Worm (Caenorhabditis elegans) whole organism, L1 larva: Measurements from ENCODE around the gene F19B6.10.
A peak's percentile ranks its signal among the peaks of the same experiment; 100 is the strongest.

Experiments
- C16A3.4 ChIP-seq: fragments of 150-350 bp; optimal IDR thresholded peaks from 2 replicates; lab custom pipeline; 2014; ENCODE audit warnings: missing biosample characterization, missing genetic modification characterization
- Y116A8C.19 ChIP-seq: sonication (generic microtip); optimal IDR thresholded peaks from 2 replicates; lab custom pipeline; 2016; ENCODE audit warnings: missing compliant biosample characterization, missing genetic modification characterization, borderline replicate concordance
- aly-2 ChIP-seq: fragments of 150-350 bp; optimal IDR thresholded peaks from 2 replicates; lab custom pipeline; 2014; ENCODE audit warnings: missing biosample characterization, missing genetic modification characterization
- ceh-63 ChIP-seq: fragments of 200-800 bp; sonication (Bioruptor generic); optimal IDR thresholded peaks from 2 replicates; lab custom pipeline; 2018; ENCODE audit warnings: mild to moderate bottlenecking, missing genetic modification characterization, missing compliant biosample characterization
- ces-1 ChIP-seq: fragments of 150-350 bp; optimal IDR thresholded peaks from 2 replicates; lab custom pipeline; 2014; ENCODE audit warnings: missing biosample characterization, missing genetic modification reagents, missing genetic modification characterization
- efl-3 ChIP-seq: fragments of 200-800 bp; sonication (Bioruptor generic); optimal IDR thresholded peaks from 2 replicates; lab custom pipeline; 2018; ENCODE audit warnings: mild to moderate bottlenecking, missing genetic modification characterization, missing compliant biosample characterization
- elt-2 ChIP-seq: sonication (generic microtip); optimal IDR thresholded peaks from 2 replicates; lab custom pipeline; 2016; ENCODE audit warnings: missing genetic modification characterization, mild to moderate bottlenecking, inconsistent platforms, missing compliant biosample characterization, missing genetic modification reagents
- elt-3 ChIP-seq, 6 experiments: fragments of 150-350 bp in 1 of 6; sonication (generic microtip); optimal IDR thresholded peaks; 2 replicates each; lab custom pipeline; 2017 to 2018; ENCODE audit warnings: missing biosample characterization in 6 of 6, missing genetic modification characterization in 6 of 6, inconsistent platforms in 1 of 6
- ets-5 ChIP-seq: fragments of 200-800 bp; sonication (Bioruptor generic); IDR thresholded peaks from 2 replicates; pipeline ENCODE4 v1.3.6; 2022; ENCODE audit warnings: missing genetic modification characterization, missing compliant biosample characterization
- fkh-4 ChIP-seq: sonication (generic microtip); optimal IDR thresholded peaks from 2 replicates; lab custom pipeline; 2016; ENCODE audit warnings: missing compliant biosample characterization, missing genetic modification characterization, borderline replicate concordance
- fos-1 ChIP-seq: fragments of 150-350 bp; optimal IDR thresholded peaks from 2 replicates; lab custom pipeline; 2014; ENCODE audit warnings: missing biosample characterization, missing genetic modification characterization
- grh-1 ChIP-seq: fragments of 200-800 bp; sonication (Bioruptor generic); IDR thresholded peaks from 2 replicates; pipeline ENCODE4 v1.3.6; 2022; ENCODE audit warnings: missing genetic modification reagents, missing genetic modification characterization, missing compliant biosample characterization
- hpl-2 ChIP-seq: fragments of 150-350 bp; optimal IDR thresholded peaks from 2 replicates; lab custom pipeline; 2014; ENCODE audit warnings: missing biosample characterization, missing genetic modification reagents, missing genetic modification characterization
- isw-1 ChIP-seq: fragments of 200-800 bp; sonication (Bioruptor generic); IDR thresholded peaks from 2 replicates; pipeline ENCODE4 v1.3.6; 2022; ENCODE audit warnings: missing genetic modification characterization, missing compliant biosample characterization
- lin-13 ChIP-seq: fragments of 150-350 bp; optimal IDR thresholded peaks from 2 replicates; lab custom pipeline; 2014; ENCODE audit warnings: missing biosample characterization, missing genetic modification reagents, missing genetic modification characterization
- lir-3 ChIP-seq: sonication (generic microtip); optimal IDR thresholded peaks from 2 replicates; lab custom pipeline; 2016; ENCODE audit warnings: mild to moderate bottlenecking, missing genetic modification characterization, moderate library complexity, missing compliant biosample characterization; ENCODE audit not compliant: poor library complexity
- nhr-20 ChIP-seq: sonication (generic microtip); optimal IDR thresholded peaks from 2 replicates; lab custom pipeline; 2016; ENCODE audit warnings: mild to moderate bottlenecking, missing genetic modification characterization, missing compliant biosample characterization
- nhr-47 ChIP-seq: sonication (generic microtip); optimal IDR thresholded peaks from 2 replicates; lab custom pipeline; 2016; ENCODE audit warnings: mild to moderate bottlenecking, missing genetic modification characterization, moderate library complexity, missing compliant biosample characterization
- nhr-71 ChIP-seq: sonication (generic microtip); optimal IDR thresholded peaks from 2 replicates; lab custom pipeline; 2016; ENCODE audit warnings: mild to moderate bottlenecking, missing genetic modification characterization, moderate library complexity, missing compliant biosample characterization
- nhr-76 ChIP-seq: sonication (generic microtip); optimal IDR thresholded peaks from 2 replicates; lab custom pipeline; 2017; ENCODE audit warnings: missing biosample characterization, missing genetic modification characterization
- nhr-77 ChIP-seq: fragments of 150-350 bp; optimal IDR thresholded peaks from 2 replicates; lab custom pipeline; 2014; ENCODE audit warnings: missing biosample characterization, missing genetic modification characterization
- nhr-84 ChIP-seq: sonication (generic microtip); optimal IDR thresholded peaks from 2 replicates; lab custom pipeline; 2017; ENCODE audit warnings: missing biosample characterization, missing genetic modification characterization
- nhr-90 ChIP-seq: sonication (generic microtip); optimal IDR thresholded peaks from 2 replicates; lab custom pipeline; 2016; ENCODE audit warnings: mild to moderate bottlenecking, missing genetic modification characterization, missing compliant biosample characterization; ENCODE audit not compliant: poor library complexity
- sox-4 ChIP-seq: sonication (generic microtip); optimal IDR thresholded peaks from 2 replicates; lab custom pipeline; 2016; ENCODE audit warnings: missing genetic modification characterization, missing compliant biosample characterization
- sptf-1 ChIP-seq: fragments of 150-350 bp; optimal IDR thresholded peaks from 2 replicates; lab custom pipeline; 2014; ENCODE audit warnings: missing biosample characterization, missing genetic modification characterization
- sup-37 ChIP-seq: fragments of 200-800 bp; sonication (Bioruptor generic); optimal IDR thresholded peaks from 2 replicates; lab custom pipeline; 2018; ENCODE audit warnings: mild to moderate bottlenecking, missing genetic modification characterization, missing compliant biosample characterization
- tlp-1 ChIP-seq: fragments of 150-350 bp; optimal IDR thresholded peaks from 2 replicates; lab custom pipeline; 2014; ENCODE audit warnings: missing biosample characterization, missing genetic modification characterization
- unc-130 ChIP-seq: fragments of 150-350 bp; optimal IDR thresholded peaks from 2 replicates; lab custom pipeline; 2017; ENCODE audit warnings: missing biosample characterization, missing genetic modification characterization, inconsistent platforms
- unc-30 ChIP-seq: sonication (generic microtip); optimal IDR thresholded peaks from 2 replicates; lab custom pipeline; 2017; ENCODE audit warnings: missing biosample characterization, missing genetic modification characterization
- xbp-1 ChIP-seq: sonication (generic microtip); optimal IDR thresholded peaks from 2 replicates; lab custom pipeline; 2016; ENCODE audit warnings: missing genetic modification characterization, missing compliant biosample characterization
- ztf-11 ChIP-seq, 2 experiments: sonication (generic microtip); optimal IDR thresholded peaks; 2 replicates each; lab custom pipeline; 2016 to 2017; ENCODE audit warnings: missing genetic modification characterization in 2 of 2, missing biosample characterization in 1 of 2, missing compliant biosample characterization in 1 of 2
- ztf-4 ChIP-seq: fragments of 150-350 bp; optimal IDR thresholded peaks from 2 replicates; lab custom pipeline; 2014; ENCODE audit warnings: missing biosample characterization, missing genetic modification characterization

Gene F19B6.10

DNA sequence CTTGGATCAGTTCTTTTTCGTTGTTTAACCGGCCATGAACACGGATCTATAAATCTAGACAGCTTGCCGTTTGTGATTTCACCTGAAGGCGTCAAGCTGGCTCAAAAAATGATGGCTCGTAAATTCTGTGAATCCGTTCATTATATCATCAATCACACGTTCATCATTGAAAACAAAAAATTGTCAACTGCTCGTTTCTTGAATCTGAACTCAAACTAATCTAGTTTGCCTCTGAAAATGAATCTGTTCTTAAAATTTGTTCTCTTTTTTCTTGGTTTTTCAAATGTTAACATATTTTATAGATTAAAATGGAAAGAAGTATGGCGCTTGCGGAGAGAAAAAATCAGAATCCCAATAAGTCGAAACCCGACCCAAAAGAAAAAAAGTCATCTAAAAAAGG, 46.2 kb upstream of the F19B6.10 start, which contains the start of gene C42C1.8:
Gene C42C1.8 (plus strand): TSS at position 301 of the 400 bp plus-strand sequence.
- TF ChIP-seq ets-5 (GFP tag; lab: Robert Waterston, UW) (no peak), nhr-84 (tag; lab: Kevin White, UChicago) (no peak), ceh-63 (no peak)

DNA sequence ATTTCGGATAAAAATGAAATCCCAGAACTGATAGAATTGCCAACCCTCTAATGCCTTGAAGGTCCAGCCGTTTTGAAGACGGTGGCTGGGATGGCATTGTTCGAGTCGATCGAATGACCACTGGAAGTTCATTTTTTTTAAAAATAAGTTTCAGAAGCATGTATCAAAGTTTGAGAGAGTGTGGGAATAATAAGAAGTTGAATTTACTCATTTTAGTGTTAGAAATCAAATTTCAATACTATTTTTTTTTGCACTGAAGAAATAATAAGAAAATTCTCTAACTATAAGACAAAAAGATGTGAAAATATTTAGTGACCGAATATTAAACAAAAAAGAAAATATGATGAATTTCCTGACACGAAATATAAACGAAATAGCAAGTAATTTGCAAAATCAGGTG, 35.8 kb upstream of the F19B6.10 start, which contains the start of gene oac-59:
Gene oac-59 (minus strand): TSS at position 101 of the 400 bp plus-strand sequence.
- TF ChIP-seq sup-37 (GFP tag; lab: Kevin White, UChicago) (no peak), Y116A8C.19 (tag; lab: Kevin White, UChicago) (no peak), lir-3 (tag; lab: Kevin White, UChicago) (no peak), ztf-11 (tag; optimal IDR thresholded peaks at IDR 0.05; lab: Kevin White, UChicago) (no peak), grh-1 (no peak), elt-3 (tag; optimal IDR thresholded peaks at IDR 0.05; lab: Kevin White, UChicago) (no peak), fkh-4 (tag; lab: Kevin White, UChicago) (no peak), nhr-90 (tag; lab: Kevin White, UChicago) (no peak), nhr-71 (no peak), hpl-2 (GFP tag; lab: Kevin White, UChicago) (no peak)
- TF ChIP-seq, all 84 proteins: peak for 0

- TF ChIP-seq sup-37 (GFP tag; lab: Kevin White, UChicago) = no peak
- TF ChIP-seq elt-2 (tag; lab: Kevin White, UChicago) = peak; percentile 43
Observed at ce11 chrIV:12302885-12303284, 34.1 kb upstream of the F19B6.10 start.

DNA sequence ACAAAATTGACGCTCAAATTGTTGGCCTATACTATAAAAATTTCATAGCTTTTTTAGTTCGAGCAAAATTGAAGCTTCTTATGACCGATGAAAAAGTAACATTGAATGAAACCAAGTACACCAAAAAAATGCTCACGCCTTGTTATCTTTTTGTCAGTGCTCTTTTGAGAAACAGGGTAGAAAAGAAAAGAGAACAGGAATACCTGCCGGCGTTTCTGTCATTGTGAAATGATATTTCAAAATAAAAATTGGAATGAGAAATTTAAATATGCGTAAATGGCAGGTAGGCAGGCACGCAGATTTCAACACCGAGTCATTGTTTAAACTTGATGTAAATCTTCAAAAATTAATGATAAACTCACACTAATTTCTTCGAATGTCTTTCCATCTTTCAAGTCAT, 32.2 kb upstream of the F19B6.10 start:
- TF ChIP-seq aly-2 (tag; lab: Kevin White, UChicago) (no peak), lin-13 (GFP tag; lab: Kevin White, UChicago) (no peak), ztf-4 (no peak), ztf-11 (tag; optimal IDR thresholded peaks at IDR 0.05; lab: Kevin White, UChicago) (no peak), nhr-47 (tag; lab: Kevin White, UChicago) (no peak), nhr-76 (no peak), nhr-71 (no peak), unc-130 (tag; lab: Kevin White, UChicago) (no peak), xbp-1 (tag; lab: Kevin White, UChicago) (no peak), unc-30 (tag; lab: Kevin White, UChicago) (no peak), isw-1 (GFP tag; lab: Robert Waterston, UW) (no peak), nhr-77 (no peak), nhr-20 (no peak), fos-1 (tag; lab: Kevin White, UChicago) (no peak), C16A3.4 (tag; lab: Kevin White, UChicago) (no peak)

DNA sequence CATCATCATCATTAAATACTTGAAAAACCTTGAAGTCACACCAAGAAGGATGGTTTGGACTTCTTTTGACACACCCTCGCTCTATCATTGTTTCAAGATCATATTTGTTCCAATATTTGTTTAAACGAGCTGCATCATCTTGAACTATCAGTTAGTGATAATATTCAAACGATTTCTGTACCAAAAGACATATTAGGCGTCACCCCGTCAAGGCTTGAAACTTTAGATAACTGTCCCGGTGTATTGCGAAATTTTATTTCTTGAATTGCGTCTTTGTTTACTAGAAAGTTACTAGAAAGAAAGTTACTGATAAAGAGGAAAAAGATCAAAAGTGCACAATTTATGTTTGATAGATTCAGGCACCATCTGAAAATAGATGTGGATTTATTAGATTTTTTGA, 31.0 kb upstream of the F19B6.10 start:
- TF ChIP-seq sox-4 (no peak), ztf-11 (tag; optimal IDR thresholded peaks at IDR 0.05; lab: Kevin White, UChicago) (no peak), ces-1 (no peak), sptf-1 (tag; lab: Kevin White, UChicago) (no peak), elt-2 (tag; lab: Kevin White, UChicago) (peak; percentile 69), tlp-1 (tag; lab: Kevin White, UChicago) (no peak)

ce11 chrIV:12307720-12308119, 29.3 kb upstream of the F19B6.10 start, which contains the start of gene oac-57:
oac-57 (minus strand) TSS chrIV:12307820.
- no peak for TF ChIP-seq efl-3 (GFP tag; lab: Kevin White, UChicago)
- no peak for TF ChIP-seq nhr-20
